Fruit fly (Drosophila melanogaster): ENCODE results near the gene CG2201.

CG2201 gene

DNA sequence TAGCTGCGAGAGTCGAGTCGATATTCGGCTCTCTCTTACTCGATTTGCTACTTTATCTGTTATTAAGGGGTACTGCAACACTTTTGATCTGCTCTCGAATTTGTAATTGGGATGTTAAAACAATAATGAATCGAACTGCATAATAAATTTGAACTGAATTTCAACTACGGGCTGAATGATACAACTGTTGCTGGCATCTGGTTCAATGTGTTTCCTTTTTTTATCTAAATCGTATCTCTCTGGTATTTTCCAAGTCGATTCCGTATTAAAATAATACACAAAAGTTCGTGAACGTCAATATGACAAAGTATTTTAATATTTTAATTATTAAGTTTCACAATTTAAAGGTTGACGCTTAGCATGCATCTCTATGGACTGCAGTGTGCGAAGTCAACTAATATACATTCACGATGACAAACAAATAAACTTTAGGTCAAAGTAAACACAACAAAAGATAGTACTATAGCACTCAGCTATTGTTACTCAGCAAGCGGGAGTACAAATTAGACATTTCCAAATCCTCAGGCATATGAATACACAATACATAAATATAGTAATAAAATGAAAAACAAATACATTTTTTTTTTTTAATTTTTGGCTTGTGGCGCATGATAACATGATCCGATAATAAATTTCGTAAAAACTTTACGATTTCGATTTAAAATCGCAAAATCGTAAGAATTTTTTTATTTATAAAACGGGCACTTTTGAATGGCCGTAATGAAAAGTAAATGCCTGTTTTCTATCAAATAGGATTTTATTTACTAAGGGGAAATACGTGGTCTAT, at the start of gene CG2201 (continued):
- TF ChIP-seq Poxn (GFP tag; IDR thresholded peaks at IDR 0.05), result no peak
- peak; percentile 14 for TF ChIP-seq CG33213 (GFP tag; optimal IDR thresholded peaks at IDR 0.05)
- TF ChIP-seq Med (GFP tag), result peak; percentile 70
- no peak for TF ChIP-seq tup (GFP tag; optimal IDR thresholded peaks at IDR 0.05)
- peak; percentile 14 for TF ChIP-seq CG4707 (GFP tag; optimal IDR thresholded peaks at IDR 0.05)
- TF ChIP-seq Asciz (GFP tag; optimal IDR thresholded peaks at IDR 0.05), result peak; percentile 54
- TF ChIP-seq cad (GFP tag; optimal IDR thresholded peaks at IDR 0.05), result no peak
- TF ChIP-seq az2 (GFP tag; optimal IDR thresholded peaks at IDR 0.05), result peak; percentile 8
- TF ChIP-seq CG5953 (GFP tag; IDR thresholded peaks at IDR 0.05), result peak; percentile 59; the same call in 1 of the 2 replicates
- TF ChIP-seq CG2889 (GFP tag; IDR thresholded peaks at IDR 0.05), result no peak
- TF ChIP-seq CG4424 (GFP tag; optimal IDR thresholded peaks at IDR 0.05), result peak; percentile 20
- TF ChIP-seq dimm (GFP tag; IDR thresholded peaks at IDR 0.05), result no peak
- peak; percentile 21 for TF ChIP-seq gfzf (GFP tag; optimal IDR thresholded peaks at IDR 0.05)
- peak; percentile 58; the same call in 1 of the 2 replicates for TF ChIP-seq Nf-YA (GFP tag; IDR thresholded peaks at IDR 0.05)
- TF ChIP-seq Ssrp (tag; optimal IDR thresholded peaks at IDR 0.05), result peak; percentile 14
- TF ChIP-seq CG17802 (tag; optimal IDR thresholded peaks at IDR 0.05), result no peak
- TF ChIP-seq Ptx1 (GFP tag; IDR thresholded peaks at IDR 0.05), result no peak; the same call in 1 of the 2 replicates
- no peak for TF ChIP-seq h (optimal IDR thresholded peaks at IDR 0.05)
- TF ChIP-seq CG8089 (GFP tag; optimal IDR thresholded peaks at IDR 0.05), result peak; percentile 99
- no peak for TF ChIP-seq so (GFP tag; IDR thresholded peaks at IDR 0.05)
- TF ChIP-seq scrt (GFP tag; optimal IDR thresholded peaks at IDR 0.05), result no peak
- TF ChIP-seq CG10431 (GFP tag; optimal IDR thresholded peaks at IDR 0.05), result peak; percentile 37
- TF ChIP-seq CG10565 (GFP tag; optimal IDR thresholded peaks at IDR 0.05), result no peak
- peak; percentile 74 for TF ChIP-seq CG3407 (GFP tag; optimal IDR thresholded peaks at IDR 0.05)
- no peak for TF ChIP-seq Mrtf (GFP tag; IDR thresholded peaks at IDR 0.05)
- TF ChIP-seq CG1832 (GFP tag; optimal IDR thresholded peaks at IDR 0.05), result no peak
- TF ChIP-seq Vsx1 (GFP tag; optimal IDR thresholded peaks at IDR 0.05), result peak; percentile 52
- TF ChIP-seq CG2199 (GFP tag; IDR thresholded peaks at IDR 0.05), result peak; percentile 90
- peak; percentile 80 for TF ChIP-seq CG17912 (GFP tag; optimal IDR thresholded peaks at IDR 0.05)
- TF ChIP-seq insv (GFP tag; optimal IDR thresholded peaks at IDR 0.05), result no peak
- no peak for TF ChIP-seq Optix (GFP tag; IDR thresholded peaks at IDR 0.05)
- TF ChIP-seq prd (optimal IDR thresholded peaks at IDR 0.05), result no peak
- peak; percentile 57; the same call in 2 of the 3 replicates for TF ChIP-seq prd (GFP tag; IDR thresholded peaks at IDR 0.05)
- no peak for TF ChIP-seq CG9797 (GFP tag; optimal IDR thresholded peaks at IDR 0.05)
- TF ChIP-seq CG9727 (GFP tag; optimal IDR thresholded peaks at IDR 0.05), result peak; percentile 56
- peak; percentile 57 for TF ChIP-seq CG9932 (GFP tag; IDR thresholded peaks at IDR 0.05)
- no peak for TF ChIP-seq Pdp1 (GFP tag; optimal IDR thresholded peaks at IDR 0.05)
- TF ChIP-seq HmgZ (tag; optimal IDR thresholded peaks at IDR 0.05), result no peak
- TF ChIP-seq Hand (GFP tag; optimal IDR thresholded peaks at IDR 0.05), result peak; percentile 13
- TF ChIP-seq Blimp-1 (GFP tag; optimal IDR thresholded peaks at IDR 0.05), result peak; percentile 43
- TF ChIP-seq CG5245 (GFP tag; optimal IDR thresholded peaks at IDR 0.05), result peak; percentile 34
- TF ChIP-seq caup (GFP tag; optimal IDR thresholded peaks at IDR 0.05; ENCODE audit: severe bottlenecking), result peak; percentile 19
- TF ChIP-seq CG12236 (GFP tag; optimal IDR thresholded peaks at IDR 0.05), result no peak
- peak; percentile 47 for TF ChIP-seq oc (tag; optimal IDR thresholded peaks at IDR 0.05)
- TF ChIP-seq CG9817 (tag; optimal IDR thresholded peaks at IDR 0.05), result peak; percentile 26
- peak; percentile 4 for TF ChIP-seq CG10267 (tag; optimal IDR thresholded peaks at IDR 0.05)
- 0 out of 3 replicates have a peak, but pooled peaks have one; percentile 24 for TF ChIP-seq dysf (GFP tag; IDR thresholded peaks at IDR 0.05)
- peak; percentile 25 for TF ChIP-seq Hsf (GFP tag; optimal IDR thresholded peaks at IDR 0.05)
- peak; percentile 40; the same call in 1 of the 2 replicates for TF ChIP-seq sob (GFP tag; IDR thresholded peaks at IDR 0.05)

All from whole organism, embryonic.